Worm (Caenorhabditis elegans) whole organism, L4 larva: ENCODE results near the gene ceh-1.

Source experiments
- F10B5.3 ChIP-seq: sonication (generic microtip); optimal IDR thresholded peaks from 2 replicates; lab custom pipeline; 2016; ENCODE audit warnings: mild to moderate bottlenecking, missing genetic modification characterization, missing compliant biosample characterization
- F26F4.8 ChIP-seq: fragments of 200-800 bp; sonication (Bioruptor generic); conservative IDR thresholded peaks from 2 replicates; pipeline ENCODE4 v1.3.6; 2022; ENCODE audit warnings: missing genetic modification characterization, missing compliant biosample characterization
- F49E8.2 ChIP-seq: sonication (generic microtip); optimal IDR thresholded peaks from 2 replicates; lab custom pipeline; 2016; ENCODE audit warnings: missing compliant biosample characterization, mild to moderate bottlenecking, missing genetic modification characterization, borderline replicate concordance
- R02D3.7 ChIP-seq: fragments of 150-350 bp; sonication (generic microtip); optimal IDR thresholded peaks from 3 replicates; lab custom pipeline; 2014; ENCODE audit warnings: missing biosample characterization, missing genetic modification characterization
- T20F7.1 ChIP-seq: fragments of 200-800 bp; sonication (Bioruptor generic); optimal IDR thresholded peaks from 2 replicates; lab custom pipeline; 2018; ENCODE audit warnings: mild to moderate bottlenecking, missing genetic modification characterization, missing compliant biosample characterization
- T26A8.4 ChIP-seq: fragments of 200-800 bp; sonication (Bioruptor generic); IDR thresholded peaks from 2 replicates; pipeline ENCODE4 v1.3.6; 2022; ENCODE audit warnings: missing genetic modification characterization, missing compliant biosample characterization
- Y5F2A.4 ChIP-seq: fragments of 200-800 bp; sonication (Bioruptor generic); optimal IDR thresholded peaks from 2 replicates; lab custom pipeline; 2018; ENCODE audit warnings: mild to moderate bottlenecking, missing genetic modification characterization, missing compliant biosample characterization
- Y75B8A.6 ChIP-seq: fragments of 200-800 bp; sonication (Bioruptor generic); IDR thresholded peaks from 2 replicates; pipeline ENCODE4 v1.3.6; 2022; ENCODE audit warnings: missing genetic modification reagents, missing genetic modification characterization, missing compliant biosample characterization
- aha-1 ChIP-seq: fragments of 150-350 bp; peaks from one replicate; lab custom pipeline; 2014; ENCODE audit warnings: missing biosample characterization, missing genetic modification characterization
- aly-2 ChIP-seq: sonication (generic microtip); optimal IDR thresholded peaks from 2 replicates; lab custom pipeline; 2018; ENCODE audit warnings: missing biosample characterization, missing genetic modification characterization
- arid-1 ChIP-seq: fragments of 200-800 bp; sonication (Bioruptor generic); conservative IDR thresholded peaks from 2 replicates; pipeline ENCODE4 v1.3.6; 2022; ENCODE audit warnings: missing genetic modification reagents, missing genetic modification characterization, missing compliant biosample characterization
- ceh-62 ChIP-seq: sonication (generic microtip); optimal IDR thresholded peaks from 2 replicates; lab custom pipeline; 2017; ENCODE audit warnings: missing biosample characterization, missing genetic modification characterization
- daf-19 ChIP-seq: fragments of 200-800 bp; sonication (Bioruptor generic); conservative IDR thresholded peaks from 2 replicates; pipeline ENCODE4 v1.3.6; 2022; ENCODE audit warnings: missing genetic modification characterization, missing compliant biosample characterization
- daf-8 ChIP-seq: fragments of 200-800 bp; sonication (Bioruptor generic); IDR thresholded peaks from 2 replicates; pipeline ENCODE4 v1.3.6; 2022; ENCODE audit warnings: missing genetic modification characterization, missing compliant biosample characterization
- dmd-9 ChIP-seq: fragments of 200-800 bp; sonication (Bioruptor generic); IDR thresholded peaks from 2 replicates; pipeline ENCODE4 v1.3.6; 2022; ENCODE audit warnings: missing genetic modification reagents, missing genetic modification characterization, missing compliant biosample characterization
- egl-43 ChIP-seq: fragments of 200-800 bp; sonication (Bioruptor generic); IDR thresholded peaks from 2 replicates; pipeline ENCODE4 v1.3.6; 2022; ENCODE audit warnings: missing genetic modification reagents, missing genetic modification characterization, missing compliant biosample characterization
- fkh-10 ChIP-seq: fragments of 150-350 bp; optimal IDR thresholded peaks from 2 replicates; lab custom pipeline; 2014; ENCODE audit warnings: missing biosample characterization, missing genetic modification reagents, missing genetic modification characterization
- fos-1 ChIP-seq: fragments of 150-350 bp; optimal IDR thresholded peaks from 2 replicates; lab custom pipeline; 2014; ENCODE audit warnings: missing biosample characterization, missing genetic modification characterization
- gei-8 ChIP-seq: fragments of 200-800 bp; sonication (Bioruptor generic); optimal IDR thresholded peaks from 2 replicates; lab custom pipeline; 2018; ENCODE audit warnings: mild to moderate bottlenecking, missing genetic modification characterization, missing compliant biosample characterization
- hlh-30 ChIP-seq: sonication (generic microtip); optimal IDR thresholded peaks from 2 replicates; lab custom pipeline; 2017; ENCODE audit warnings: antibody characterized with exemption, mild to moderate bottlenecking, missing genetic modification characterization, missing compliant biosample characterization; ENCODE audit not compliant: insufficient read depth
- hmg-1.1 ChIP-seq: fragments of 200-800 bp; sonication (Bioruptor generic); IDR thresholded peaks from 2 replicates; pipeline ENCODE4 v1.3.6; 2022; ENCODE audit warnings: missing genetic modification reagents, missing genetic modification characterization, missing compliant biosample characterization
- lim-7 ChIP-seq: fragments of 200-800 bp; sonication (Bioruptor generic); IDR thresholded peaks from 2 replicates; pipeline ENCODE4 v1.3.6; 2022; ENCODE audit warnings: missing genetic modification characterization, missing compliant biosample characterization
- lin-1 ChIP-seq: fragments of 200-800 bp; sonication (Bioruptor generic); IDR thresholded peaks from 2 replicates; pipeline ENCODE4 v1.3.6; 2022; ENCODE audit warnings: missing genetic modification reagents, missing genetic modification characterization, missing compliant biosample characterization
- lin-15B ChIP-seq: fragments of 150-350 bp; sonication (generic microtip); optimal IDR thresholded peaks from 3 replicates; lab custom pipeline; 2014; ENCODE audit warnings: missing biosample characterization, missing genetic modification characterization
- lin-29 ChIP-seq: fragments of 200-800 bp; sonication (Bioruptor generic); IDR thresholded peaks from 2 replicates; pipeline ENCODE4 v1.3.6; 2022; ENCODE audit warnings: missing genetic modification reagents, missing genetic modification characterization, missing compliant biosample characterization
- mes-2 ChIP-seq: sonication (generic microtip); optimal IDR thresholded peaks from 2 replicates; lab custom pipeline; 2016; ENCODE audit warnings: missing genotype, mild to moderate bottlenecking, missing genetic modification characterization, missing compliant biosample characterization; ENCODE audit not compliant: poor library complexity, severe bottlenecking
- mxl-3 ChIP-seq: fragments of 200-800 bp; sonication (Bioruptor generic); optimal IDR thresholded peaks from 2 replicates; lab custom pipeline; 2018; ENCODE audit warnings: mild to moderate bottlenecking, missing genetic modification characterization, missing compliant biosample characterization
- nhr-102 ChIP-seq: sonication (generic microtip); optimal IDR thresholded peaks from 2 replicates; lab custom pipeline; 2016; ENCODE audit warnings: mild to moderate bottlenecking, missing genetic modification characterization, moderate library complexity, missing compliant biosample characterization
- nhr-237 ChIP-seq: sonication (generic microtip); optimal IDR thresholded peaks from 2 replicates; lab custom pipeline; 2017; ENCODE audit warnings: missing biosample characterization, missing genetic modification characterization
- nhr-25 ChIP-seq: sonication (generic microtip); optimal IDR thresholded peaks from 2 replicates; lab custom pipeline; 2017; ENCODE audit warnings: missing genetic modification characterization, mild to moderate bottlenecking, missing compliant biosample characterization, antibody characterized with exemption, moderate library complexity, borderline replicate concordance; ENCODE audit not compliant: insufficient read depth
- nhr-48 ChIP-seq: sonication (generic microtip); optimal IDR thresholded peaks from 2 replicates; lab custom pipeline; 2016; ENCODE audit warnings: mild to moderate bottlenecking, missing genetic modification characterization, missing compliant biosample characterization
- nhr-76 ChIP-seq: fragments of 150-350 bp; optimal IDR thresholded peaks from 2 replicates; lab custom pipeline; 2014; ENCODE audit warnings: missing biosample characterization, missing genetic modification characterization
- pha-4 ChIP-seq, 2 experiments: fragments of 150-350 bp in 1 of 2; fragments of 200-800 bp in 1 of 2; sonication (Bioruptor generic) in 1 of 2; IDR thresholded peaks in 1 of 2; optimal IDR thresholded peaks in 1 of 2; 2 replicates each; pipeline versions ENCODE4 v1.3.6 to Lab custom; 2014 to 2022; ENCODE audit warnings: missing genetic modification characterization in 2 of 2, missing genetic modification reagents in 2 of 2, missing biosample characterization in 1 of 2, missing compliant biosample characterization in 1 of 2
- php-3 ChIP-seq: fragments of 200-800 bp; sonication (Bioruptor generic); IDR thresholded peaks from 2 replicates; pipeline ENCODE4 v1.3.6; 2022; ENCODE audit warnings: missing genetic modification reagents, missing genetic modification characterization, missing compliant biosample characterization
- snpc-1.2 ChIP-seq: fragments of 200-800 bp; sonication (Bioruptor generic); IDR thresholded peaks from 2 replicates; pipeline ENCODE4 v1.3.6; 2022; ENCODE audit warnings: missing genetic modification reagents, missing genetic modification characterization, missing compliant biosample characterization
- spr-1 ChIP-seq: sonication (generic microtip); optimal IDR thresholded peaks from 2 replicates; lab custom pipeline; 2016; ENCODE audit warnings: mild to moderate bottlenecking, missing genetic modification characterization, missing compliant biosample characterization
- unc-62 ChIP-seq, 3 experiments: fragments of 150-350 bp in 1 of 3; sonication (generic microtip); optimal IDR thresholded peaks in 2 of 3; peaks in 1 of 3; 1 replicate in 1 of 3; 2 replicates in 2 of 3; lab custom pipeline; 2014 to 2017; ENCODE audit warnings: missing biosample characterization in 3 of 3, missing genetic modification characterization in 3 of 3, missing genetic modification reagents in 3 of 3, missing genotype in 1 of 3
- vab-7 ChIP-seq: fragments of 200-800 bp; sonication (Bioruptor generic); IDR thresholded peaks from 2 replicates; pipeline ENCODE4 v1.3.6; 2022; ENCODE audit warnings: missing genetic modification reagents, missing genetic modification characterization, missing compliant biosample characterization

ceh-1 gene

DNA sequence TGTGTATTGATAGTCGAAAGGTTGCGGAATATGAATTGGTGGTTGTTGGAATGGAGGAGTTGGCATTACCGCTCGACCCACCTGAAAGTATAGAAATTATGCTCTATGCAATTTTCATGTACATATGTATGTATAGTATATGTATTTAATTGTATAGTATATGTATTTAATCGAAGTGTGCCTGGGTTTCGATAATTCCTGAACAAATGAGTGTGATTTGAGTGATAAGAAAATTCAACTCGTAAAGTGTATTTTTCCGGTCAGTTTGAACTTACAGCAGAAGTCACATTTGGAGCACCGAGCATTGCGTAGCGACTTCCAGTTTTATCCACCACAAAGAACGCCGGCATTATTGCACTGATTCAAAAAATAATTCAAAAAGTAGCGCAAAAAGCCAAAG lies 4.7 kb upstream of the ceh-1 start (continued):
- TF ChIP-seq F49E8.2 (no peak), aly-2 (tag; lab: Kevin White, UChicago) (no peak), nhr-237 (tag; lab: Kevin White, UChicago) (no peak)
- TF ChIP-seq, all 104 proteins: peak for 6

- TF ChIP-seq lim-7 (GFP tag; lab: Robert Waterston, UW) (no peak), unc-62 (GFP tag; optimal IDR thresholded peaks at IDR 0.05 in 1 of 2; lab: Kevin White, UChicago) (peak in 1 of 2 experiments; percentile 44), unc-62 (tag; optimal IDR thresholded peaks at IDR 0.05; lab: Kevin White, UChicago) (no peak), daf-8 (no peak), lin-29 (GFP tag; lab: Robert Waterston, UW) (no peak), aha-1 (tag; lab: Kevin White, UChicago) (peak; percentile 38)
Observed at ce11 chrX:4658303-4658702, 4.3 kb upstream of the ceh-1 start.

- TF ChIP-seq hlh-30 (no peak), lim-7 (GFP tag; lab: Robert Waterston, UW) (no peak), Y5F2A.4 (GFP tag; lab: Kevin White, UChicago) (no peak), fos-1 (tag; lab: Kevin White, UChicago) (no peak), nhr-48 (tag; lab: Kevin White, UChicago) (no peak), mxl-3 (GFP tag; lab: Kevin White, UChicago) (no peak), R02D3.7 (no peak), nhr-76 (no peak), lin-15B (tag; lab: Kevin White, UChicago) (no peak)
Observed at ce11 chrX:4657577-4657976, 3.6 kb upstream of the ceh-1 start.

DNA sequence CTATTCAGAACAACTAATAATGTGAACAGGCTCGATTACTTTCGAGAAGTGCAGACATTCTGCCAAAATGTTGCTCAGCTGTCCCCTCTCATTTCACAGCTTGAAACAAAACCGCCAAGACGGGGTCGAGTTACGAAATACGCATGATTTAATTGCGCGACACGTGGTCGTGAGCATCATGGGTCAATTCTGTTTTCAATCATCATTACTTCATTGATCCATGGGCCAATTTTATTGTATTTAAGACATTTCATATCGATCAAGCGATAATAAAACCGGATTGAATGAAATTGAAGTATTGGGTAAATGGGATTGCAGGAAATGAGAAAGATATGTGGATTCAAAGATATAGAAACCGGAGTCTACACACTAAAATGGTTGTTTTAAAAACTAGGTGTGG lies 1.0 kb downstream of the ceh-1 start:
- no peak for TF ChIP-seq snpc-1.2
- no peak for TF ChIP-seq hmg-1.1 (GFP tag; lab: Robert Waterston, UW)
- no peak for TF ChIP-seq daf-19 (GFP tag; lab: Robert Waterston, UW)
- no peak for TF ChIP-seq dmd-9 (GFP tag; lab: Robert Waterston, UW)
- TF ChIP-seq pha-4 (GFP tag; IDR thresholded peaks at IDR 0.05; lab: Robert Waterston, UW): no peak
- no peak for TF ChIP-seq pha-4 (tag; optimal IDR thresholded peaks at IDR 0.05; lab: Kevin White, UChicago)
- TF ChIP-seq spr-1 (tag; lab: Kevin White, UChicago): no peak
- TF ChIP-seq T20F7.1: no peak
- TF ChIP-seq php-3 (GFP tag; lab: Robert Waterston, UW): no peak
- TF ChIP-seq Y75B8A.6: no peak
- TF ChIP-seq egl-43: no peak
- TF ChIP-seq mes-2 (tag; lab: Kevin White, UChicago): no peak
- TF ChIP-seq ceh-62 (tag; lab: Kevin White, UChicago): no peak

- TF ChIP-seq unc-62 (GFP tag; optimal IDR thresholded peaks at IDR 0.05 in 1 of 2; lab: Kevin White, UChicago) (peak in 1 of 2 experiments; percentile 85), unc-62 (tag; optimal IDR thresholded peaks at IDR 0.05; lab: Kevin White, UChicago) (no peak), mxl-3 (GFP tag; lab: Kevin White, UChicago) (no peak)
- TF ChIP-seq, all 104 proteins: peak for 1
Observed at ce11 chrX:4651428-4651827, 2.5 kb downstream of the ceh-1 start.

- no peak for TF ChIP-seq nhr-76
- no peak for TF ChIP-seq lin-1
- no peak for TF ChIP-seq F10B5.3
- TF ChIP-seq nhr-102 (tag; lab: Kevin White, UChicago): no peak
- TF ChIP-seq Y5F2A.4 (GFP tag; lab: Kevin White, UChicago): no peak
- TF ChIP-seq F26F4.8: no peak
- TF ChIP-seq fkh-10: no peak
- TF ChIP-seq daf-8: no peak
- no peak for TF ChIP-seq vab-7
- TF ChIP-seq gei-8: no peak
- no peak for TF ChIP-seq daf-19 (GFP tag; lab: Robert Waterston, UW)
- TF ChIP-seq arid-1: no peak
- TF ChIP-seq T26A8.4: no peak
- TF ChIP-seq nhr-25 (tag; lab: Kevin White, UChicago): no peak
Observed at ce11 chrX:4649097-4649496, 4.9 kb downstream of the ceh-1 start, which contains the start of gene ent-5. Gene ent-5 (minus strand): TSS chrX:4649197.
